Fruit fly (Drosophila melanogaster) S2 (cell line): ENCODE data around the gene t-cup.

Source experiments
- CG8478 ChIP-seq: fragments of >200 bp; optimal IDR thresholded peaks from 2 replicates; lab custom pipeline; 2018
- CTCF ChIP-seq, 2 experiments: fragments of >200 bp; optimal IDR thresholded peaks; 2 replicates each; lab custom pipeline; 2018

DNA sequence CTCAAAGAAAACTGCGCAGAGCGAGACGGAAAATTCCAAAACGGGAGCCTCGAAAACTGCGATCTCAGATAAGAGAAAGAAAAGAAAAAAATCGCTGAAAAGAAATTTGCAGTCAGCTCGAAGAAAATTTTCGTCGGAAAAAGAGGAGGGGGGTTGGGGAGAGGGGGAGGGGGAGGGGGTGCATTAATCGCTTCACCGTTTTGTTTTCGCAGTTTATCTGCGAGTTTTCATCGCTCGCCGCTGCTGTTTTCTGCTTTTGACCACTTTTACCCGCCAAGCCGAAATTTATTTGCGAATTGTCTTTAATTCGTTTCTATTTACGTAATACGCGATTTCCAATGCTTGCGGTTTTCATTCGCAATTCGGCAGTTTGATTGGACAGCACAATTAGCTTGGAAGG is 22.1 kb upstream of the t-cup start:
- TF ChIP-seq CG8478 (no peak), CTCF (optimal IDR thresholded peaks at IDR 0.05; lab: Kevin White, UChicago) (no peak)
